Fruit fly (Drosophila melanogaster) whole organism, embryonic: Measurements from ENCODE around the gene ATPsynB.

Source experiments
- Bgb ChIP-seq: fragments of 200-800 bp; sonication (Bioruptor generic); IDR thresholded peaks from 2 replicates; pipeline ENCODE4 v1.3.6; 2022; ENCODE audit warnings: missing biosample characterization, missing genetic modification characterization; ENCODE audit not compliant: partially characterized antibody
- Bteb2 ChIP-seq: fragments of 200-800 bp; sonication (Bioruptor generic); optimal IDR thresholded peaks from 2 replicates; lab custom pipeline; 2016; ENCODE audit warnings: missing biosample characterization, missing genetic modification characterization
- CG11456 ChIP-seq: fragments of 200-800 bp; sonication (Bioruptor generic); IDR thresholded peaks from 3 replicates; pipeline ENCODE4 v1.3.6; 2022; ENCODE audit warnings: missing biosample characterization, missing genetic modification characterization
- CG13775 ChIP-seq: fragments of 200-800 bp; sonication (Bioruptor generic); optimal IDR thresholded peaks from 3 replicates; lab custom pipeline; 2017; ENCODE audit warnings: missing biosample characterization, mild to moderate bottlenecking, missing genetic modification characterization
- CG15269 ChIP-seq: fragments of 200-800 bp; sonication (Bioruptor generic); optimal IDR thresholded peaks from 2 replicates; lab custom pipeline; 2018; ENCODE audit warnings: missing biosample characterization, mild to moderate bottlenecking, missing genetic modification characterization, moderate library complexity
- CG15479 ChIP-seq: fragments of 200-800 bp; sonication (Bioruptor generic); optimal IDR thresholded peaks from 3 replicates; lab custom pipeline; 2019; ENCODE audit warnings: missing biosample characterization, mild to moderate bottlenecking, missing genetic modification characterization, moderate library complexity
- CG15514 ChIP-seq: fragments of 200-800 bp; sonication (Bioruptor generic); optimal IDR thresholded peaks from 3 replicates; lab custom pipeline; 2017; ENCODE audit warnings: missing biosample characterization, missing genetic modification characterization, mild to moderate bottlenecking, moderate library complexity, missing genetic modification reagents
- CG1603 ChIP-seq: fragments of 200-800 bp; sonication (Bioruptor generic); optimal IDR thresholded peaks from 2 replicates; lab custom pipeline; 2019; ENCODE audit warnings: missing biosample characterization, mild to moderate bottlenecking, missing genetic modification characterization, moderate library complexity
- CG17186 ChIP-seq: fragments of 200-800 bp; sonication (Bioruptor generic); optimal IDR thresholded peaks from 3 replicates; lab custom pipeline; 2017; ENCODE audit warnings: missing biosample characterization, missing genetic modification reagents, missing genetic modification characterization
- CG17385 ChIP-seq: fragments of 200-800 bp; sonication (Bioruptor generic); optimal IDR thresholded peaks from 3 replicates; lab custom pipeline; 2018; ENCODE audit warnings: missing biosample characterization, mild to moderate bottlenecking, missing genetic modification characterization
- CG3281 ChIP-seq: fragments of 200-800 bp; sonication (Bioruptor generic); optimal IDR thresholded peaks from 3 replicates; lab custom pipeline; 2017; ENCODE audit warnings: missing biosample characterization, mild to moderate bottlenecking, missing genetic modification characterization
- CG34224 ChIP-seq: fragments of 200-800 bp; sonication (Bioruptor generic); IDR thresholded peaks from 3 replicates; pipeline ENCODE4 v1.3.6; 2022; ENCODE audit warnings: missing biosample characterization, missing genetic modification characterization; ENCODE audit not compliant: partially characterized antibody
- CG4328 ChIP-seq: fragments of 200-800 bp; sonication (Bioruptor generic); optimal IDR thresholded peaks from 3 replicates; lab custom pipeline; 2017; ENCODE audit warnings: missing biosample characterization, missing genetic modification reagents, missing genetic modification characterization
- CG4707 ChIP-seq: fragments of 200-800 bp; sonication (Bioruptor generic); optimal IDR thresholded peaks from 2 replicates; lab custom pipeline; 2018; ENCODE audit warnings: missing biosample characterization, mild to moderate bottlenecking, missing genetic modification characterization, moderate library complexity
- CG6175 ChIP-seq: fragments of 200-800 bp; sonication (Bioruptor generic); IDR thresholded peaks from 3 replicates; pipeline ENCODE4 v1.3.6; 2022; ENCODE audit warnings: missing biosample characterization, missing genetic modification characterization
- CG6813 ChIP-seq: fragments of 200-800 bp; sonication (Bioruptor generic); optimal IDR thresholded peaks from 2 replicates; lab custom pipeline; 2017; ENCODE audit warnings: missing biosample characterization, missing genetic modification characterization, mild to moderate bottlenecking, moderate library complexity, missing genetic modification reagents
- CG7271 ChIP-seq: fragments of 200-800 bp; sonication (Bioruptor generic); optimal IDR thresholded peaks from 2 replicates; lab custom pipeline; 2018; ENCODE audit warnings: missing biosample characterization, mild to moderate bottlenecking, missing genetic modification characterization, moderate library complexity
- CG9876 ChIP-seq: fragments of 200-800 bp; sonication (Bioruptor generic); optimal IDR thresholded peaks from 2 replicates; lab custom pipeline; 2016; ENCODE audit warnings: missing biosample characterization, missing genetic modification characterization
- Camta ChIP-seq: fragments of 200-800 bp; sonication (Bioruptor generic); optimal IDR thresholded peaks from 2 replicates; lab custom pipeline; 2016; ENCODE audit warnings: missing biosample characterization, missing genetic modification characterization
- Ets97D ChIP-seq: fragments of 200-800 bp; sonication (Bioruptor generic); optimal IDR thresholded peaks from 3 replicates; lab custom pipeline; 2016; ENCODE audit warnings: missing biosample characterization, missing genetic modification characterization
- GATAe ChIP-seq: fragments of 200-800 bp; sonication (Bioruptor generic); conservative IDR thresholded peaks from 2 replicates; pipeline ENCODE4 v1.3.6; 2022; ENCODE audit warnings: missing biosample characterization, missing genetic modification characterization
- HmgZ ChIP-seq: fragments of 200-800 bp; sonication (Bioruptor generic); optimal IDR thresholded peaks from 2 replicates; lab custom pipeline; 2018; ENCODE audit warnings: missing biosample characterization, mild to moderate bottlenecking, missing genetic modification characterization
- Hsf ChIP-seq: fragments of 200-800 bp; sonication (Bioruptor generic); optimal IDR thresholded peaks from 3 replicates; lab custom pipeline; 2016; ENCODE audit warnings: missing biosample characterization, missing genetic modification characterization
- MTF-1 ChIP-seq: fragments of 200-800 bp; sonication (Bioruptor generic); optimal IDR thresholded peaks from 2 replicates; lab custom pipeline; 2018; ENCODE audit warnings: missing biosample characterization, mild to moderate bottlenecking, missing genetic modification characterization, borderline replicate concordance
- Mrtf ChIP-seq: fragments of 200-800 bp; sonication (Bioruptor generic); IDR thresholded peaks from 3 replicates; pipeline ENCODE4 v1.3.6; 2022; ENCODE audit warnings: missing biosample characterization, missing genetic modification characterization
- Opbp ChIP-seq: fragments of 200-800 bp; sonication (Bioruptor generic); IDR thresholded peaks from 3 replicates; pipeline ENCODE4 v1.3.6; 2022; ENCODE audit warnings: missing biosample characterization, missing genetic modification characterization; ENCODE audit not compliant: partially characterized antibody
- PHDP ChIP-seq: fragments of 200-800 bp; sonication (Bioruptor generic); optimal IDR thresholded peaks from 3 replicates; lab custom pipeline; 2018; ENCODE audit warnings: missing biosample characterization, mild to moderate bottlenecking, missing genetic modification characterization, moderate library complexity
- Ravus ChIP-seq: fragments of 200-800 bp; sonication (Bioruptor generic); IDR thresholded peaks from 2 replicates; pipeline ENCODE4 v1.3.6; 2022; ENCODE audit warnings: missing biosample characterization, missing genetic modification characterization
- Rx ChIP-seq: fragments of 200-800 bp; sonication (Bioruptor generic); IDR thresholded peaks from 2 replicates; pipeline ENCODE4 v1.3.6; 2022; ENCODE audit warnings: missing biosample characterization, missing genetic modification characterization
- Vsx1 ChIP-seq: fragments of 200-800 bp; sonication (Bioruptor generic); optimal IDR thresholded peaks from 2 replicates; lab custom pipeline; 2017; ENCODE audit warnings: missing biosample characterization, mild to moderate bottlenecking, missing genetic modification characterization, missing genetic modification reagents
- bbx ChIP-seq: fragments of 200-800 bp; sonication (Bioruptor generic); IDR thresholded peaks from 2 replicates; pipeline ENCODE4 v1.3.6; 2022; ENCODE audit warnings: missing biosample characterization, missing genetic modification characterization; ENCODE audit not compliant: partially characterized antibody
- bcd ChIP-seq: fragments of 200-800 bp; sonication (Bioruptor generic); optimal IDR thresholded peaks from 2 replicates; lab custom pipeline; 2017; ENCODE audit warnings: missing biosample characterization, mild to moderate bottlenecking, missing genetic modification characterization
- cato ChIP-seq: fragments of 200-800 bp; sonication (Bioruptor generic); optimal IDR thresholded peaks from 2 replicates; lab custom pipeline; 2016; ENCODE audit warnings: missing biosample characterization, missing genetic modification characterization, borderline replicate concordance
- caup ChIP-seq: fragments of 200-800 bp; sonication (Bioruptor generic); optimal IDR thresholded peaks from 3 replicates; lab custom pipeline; 2017; ENCODE audit warnings: missing biosample characterization, mild to moderate bottlenecking, missing genetic modification characterization, moderate library complexity; ENCODE audit not compliant: severe bottlenecking
- esg ChIP-seq: fragments of 200-800 bp; sonication (Bioruptor generic); conservative IDR thresholded peaks from 2 replicates; pipeline ENCODE4 v1.3.6; 2022; ENCODE audit warnings: missing biosample characterization, missing genetic modification characterization
- eve ChIP-seq, 2 experiments: fragments of >200 bp; optimal IDR thresholded peaks; 2 replicates each; lab custom pipeline; 2017; ENCODE audit warnings: missing biosample characterization in 2 of 2, missing genetic modification characterization in 2 of 2
- gro ChIP-seq: fragments of 200-800 bp; sonication (Bioruptor generic); optimal IDR thresholded peaks from 2 replicates; lab custom pipeline; 2016; ENCODE audit warnings: missing biosample characterization, missing genetic modification characterization
- her ChIP-seq: fragments of 200-800 bp; sonication (Bioruptor generic); optimal IDR thresholded peaks from 2 replicates; lab custom pipeline; 2016; ENCODE audit warnings: missing biosample characterization, missing genetic modification characterization
- kah ChIP-seq: fragments of 200-800 bp; sonication (Bioruptor generic); optimal IDR thresholded peaks from 2 replicates; lab custom pipeline; 2018; ENCODE audit warnings: missing biosample characterization, mild to moderate bottlenecking, missing genetic modification characterization
- nom ChIP-seq: fragments of 200-800 bp; sonication (Bioruptor generic); optimal IDR thresholded peaks from 2 replicates; lab custom pipeline; 2017; ENCODE audit warnings: missing biosample characterization, missing genetic modification characterization, mild to moderate bottlenecking, moderate library complexity, missing genetic modification reagents
- odd ChIP-seq: fragments of 200-800 bp; sonication (Bioruptor generic); optimal IDR thresholded peaks from 2 replicates; lab custom pipeline; 2017; ENCODE audit warnings: missing biosample characterization, mild to moderate bottlenecking, missing genetic modification characterization
- scrt ChIP-seq: fragments of 200-800 bp; sonication (Bioruptor generic); optimal IDR thresholded peaks from 2 replicates; lab custom pipeline; 2018; ENCODE audit warnings: missing biosample characterization, mild to moderate bottlenecking, missing genetic modification characterization, moderate library complexity
- tin ChIP-seq: fragments of 200-800 bp; sonication (Bioruptor generic); optimal IDR thresholded peaks from 3 replicates; lab custom pipeline; 2016; ENCODE audit warnings: missing biosample characterization, missing genetic modification characterization
- toy ChIP-seq: fragments of 200-800 bp; sonication (Bioruptor generic); IDR thresholded peaks from 2 replicates; pipeline ENCODE4 v1.3.6; 2022; ENCODE audit warnings: missing biosample characterization, missing genetic modification characterization
- wdn ChIP-seq: fragments of 200-800 bp; sonication (Bioruptor generic); IDR thresholded peaks from 2 replicates; pipeline ENCODE4 v1.3.6; 2022; ENCODE audit warnings: missing biosample characterization, missing genetic modification characterization
- wor ChIP-seq: fragments of 200-800 bp; sonication (Bioruptor generic); IDR thresholded peaks from 2 replicates; pipeline ENCODE4 v1.3.6; 2022; ENCODE audit warnings: missing biosample characterization, missing genetic modification characterization

Gene ATPsynB

dm6 chr3L:9760151-9760749 lies 30.5 kb downstream of the ATPsynB start, which contains the start of gene CG42268 (continued):
- TF ChIP-seq esg (GFP tag; lab: Robert Waterston, UW): no peak

- TF ChIP-seq wdn: no peak
- peak; percentile 37 for TF ChIP-seq odd (GFP tag; lab: Kevin White, UChicago)
- TF ChIP-seq her (GFP tag; lab: Kevin White, UChicago): peak; percentile 34
- TF ChIP-seq CG3281 (GFP tag; lab: Kevin White, UChicago): peak; percentile 25
- TF ChIP-seq Ravus: no peak
- TF ChIP-seq CG15514 (GFP tag; lab: Kevin White, UChicago): peak; percentile 3
- no peak for TF ChIP-seq Opbp (GFP tag; lab: Robert Waterston, UW)
- no peak for TF ChIP-seq GATAe (GFP tag; lab: Robert Waterston, UW)
- TF ChIP-seq CG6813 (GFP tag; lab: Kevin White, UChicago): peak; percentile 46
- no peak for TF ChIP-seq tin (GFP tag; lab: Kevin White, UChicago)
- 0 out of 3 replicates have a peak, but pooled peaks have one; percentile 10 for TF ChIP-seq CG11456 (GFP tag; lab: Robert Waterston, UW)
- no peak for TF ChIP-seq CG15479 (GFP tag; lab: Kevin White, UChicago)
- TF ChIP-seq PHDP (tag; lab: Kevin White, UChicago): peak; percentile 47
- TF ChIP-seq CG13775: no peak
- TF ChIP-seq caup (GFP tag; lab: Kevin White, UChicago): peak; percentile 45
- TF ChIP-seq Rx (GFP tag; lab: Robert Waterston, UW): no peak
- TF ChIP-seq toy (GFP tag; lab: Robert Waterston, UW): no peak
- TF ChIP-seq nom (GFP tag; lab: Kevin White, UChicago): peak; percentile 45
- TF ChIP-seq Mrtf: no peak
- TF ChIP-seq cato (GFP tag; lab: Kevin White, UChicago): no peak
- TF ChIP-seq CG17186 (GFP tag; lab: Kevin White, UChicago): no peak
- peak; percentile 25 for TF ChIP-seq gro (GFP tag; lab: Kevin White, UChicago)
- peak; percentile 10 for TF ChIP-seq CG1603 (tag; lab: Kevin White, UChicago)
- TF ChIP-seq CG7271 (tag; lab: Kevin White, UChicago): no peak
- TF ChIP-seq CG4707 (GFP tag; lab: Kevin White, UChicago): peak; percentile 27
- 0 out of 3 replicates have a peak, but pooled peaks have one; percentile 36 for TF ChIP-seq CG34224 (GFP tag; lab: Robert Waterston, UW)
- peak; percentile 7 for TF ChIP-seq kah (GFP tag; lab: Kevin White, UChicago)
- no peak for TF ChIP-seq CG17385 (GFP tag; lab: Kevin White, UChicago)
- no peak for TF ChIP-seq CG6175
- TF ChIP-seq CG4328 (GFP tag; lab: Kevin White, UChicago): no peak
- peak; percentile 89 for TF ChIP-seq Ets97D (GFP tag; lab: Kevin White, UChicago)
- TF ChIP-seq eve (GFP tag; optimal IDR thresholded peaks at IDR 0.05; lab: Kevin White, UChicago): no peak
- TF ChIP-seq bbx (GFP tag; lab: Robert Waterston, UW): no peak; the same call in 1 of the 2 replicates
- no peak for TF ChIP-seq CG15269
- peak; percentile 3 for TF ChIP-seq Camta (GFP tag; lab: Kevin White, UChicago)
- TF ChIP-seq Hsf: no peak
- no peak for TF ChIP-seq wor (GFP tag; lab: Robert Waterston, UW)
- peak; percentile 82 for TF ChIP-seq scrt (GFP tag; lab: Kevin White, UChicago)
- no peak for TF ChIP-seq CG9876 (GFP tag; lab: Kevin White, UChicago)
- TF ChIP-seq MTF-1: no peak
- peak; percentile 22 for TF ChIP-seq bcd (GFP tag; lab: Kevin White, UChicago)
- TF ChIP-seq Bteb2: no peak
- peak; percentile 73 for TF ChIP-seq HmgZ (tag; lab: Kevin White, UChicago)
- no peak for TF ChIP-seq Vsx1 (GFP tag; lab: Kevin White, UChicago)
- TF ChIP-seq Bgb (GFP tag; lab: Robert Waterston, UW): peak; percentile 56; the same call in 1 of the 2 replicates
Measured at dm6 chr3L:9762036-9762597, 32.3 kb downstream of the ATPsynB start.
